Fruit fly (Drosophila melanogaster): ENCODE data around the gene CG32199.

Gene CG32199

DNA sequence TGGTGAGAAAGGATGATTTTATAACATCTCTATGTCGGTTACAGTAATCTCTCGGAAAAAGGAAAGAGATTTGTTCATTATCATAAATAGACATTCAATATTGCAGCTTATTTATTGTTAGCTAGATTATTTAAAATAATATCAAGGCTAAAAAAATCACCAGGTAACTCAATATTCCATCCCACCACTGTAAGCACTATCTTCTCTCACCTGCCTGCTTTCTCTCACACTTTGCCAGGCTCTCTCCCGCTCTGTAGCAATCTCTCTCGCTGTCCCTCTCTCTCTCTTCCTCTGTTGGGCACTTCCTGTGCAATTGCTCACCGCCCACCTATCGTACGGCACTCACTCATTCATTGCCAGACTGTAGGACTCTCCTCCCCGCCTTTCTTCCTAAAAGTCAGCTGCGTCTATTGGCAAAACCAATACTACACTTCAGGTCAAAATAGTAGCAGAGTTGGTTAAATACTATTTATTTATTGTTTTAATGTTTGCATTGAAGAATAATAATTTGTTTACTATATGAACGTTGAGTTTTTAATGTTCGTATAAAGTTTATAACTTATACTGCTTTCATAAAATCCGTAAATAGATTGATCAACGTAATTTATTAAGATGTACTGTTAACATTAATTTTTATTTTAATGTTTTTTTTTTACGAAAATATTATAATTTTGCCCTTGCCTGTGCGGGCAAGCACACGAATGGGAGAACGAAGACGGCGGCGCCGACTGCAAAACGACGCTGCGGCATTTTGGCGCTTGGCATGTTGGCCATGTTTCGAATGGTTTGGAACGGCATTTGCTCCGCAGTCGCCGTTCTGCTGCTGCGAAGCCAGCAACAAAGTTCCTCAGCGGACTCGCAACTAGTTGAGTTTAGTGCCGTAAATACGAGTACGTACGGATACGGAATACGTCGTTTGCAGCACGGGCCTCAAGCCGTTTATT lies 29.2 kb downstream of the CG32199 start (continued):
- TF ChIP-seq CG4707 (GFP tag; optimal IDR thresholded peaks at IDR 0.05) (peak; percentile 31), psq (GFP tag; optimal IDR thresholded peaks at IDR 0.05) (peak; percentile 73), CoRest (tag; optimal IDR thresholded peaks at IDR 0.05) (peak; percentile 93), CG16813 (GFP tag; IDR thresholded peaks at IDR 0.05; ENCODE audit: partially characterized antibody) (no peak), cwo (GFP tag; optimal IDR thresholded peaks at IDR 0.05) (peak; percentile 90), CG17612 (GFP tag; IDR thresholded peaks at IDR 0.05) (peak; percentile 95), H2.0 (GFP tag; IDR thresholded peaks at IDR 0.05) (peak; percentile 98), CG4820 (GFP tag; optimal IDR thresholded peaks at IDR 0.05) (peak; percentile 90), Fer3 (tag; optimal IDR thresholded peaks at IDR 0.05) (peak; percentile 96), Elba2 (GFP tag; optimal IDR thresholded peaks at IDR 0.05) (no peak), BEAF-32 (GFP tag; optimal IDR thresholded peaks at IDR 0.05) (no peak), CG17359 (tag; optimal IDR thresholded peaks at IDR 0.05) (peak; percentile 93), PHDP (tag; optimal IDR thresholded peaks at IDR 0.05) (peak; percentile 94), br (optimal IDR thresholded peaks at IDR 0.05) (no peak), inv (GFP tag; IDR thresholded peaks at IDR 0.05; ENCODE audit: partially characterized antibody) (no peak), peb (GFP tag; IDR thresholded peaks at IDR 0.05) (peak; percentile 92), dimm (GFP tag; IDR thresholded peaks at IDR 0.05) (peak; percentile 95), ewg (GFP tag; optimal IDR thresholded peaks at IDR 0.05) (peak; percentile 86), pb (GFP tag; optimal IDR thresholded peaks at IDR 0.05) (peak; percentile 80), ems (GFP tag; optimal IDR thresholded peaks at IDR 0.05) (peak; percentile 88), CG14667 (GFP tag; IDR thresholded peaks at IDR 0.05) (peak; percentile 97), CG13894 (tag; optimal IDR thresholded peaks at IDR 0.05) (peak; percentile 93), Ada2b (GFP tag; IDR thresholded peaks at IDR 0.05) (peak; percentile 99), danr (GFP tag; IDR thresholded peaks at IDR 0.05) (peak; percentile 92), gcm (GFP tag; optimal IDR thresholded peaks at IDR 0.05) (peak; percentile 88), CG1233 (GFP tag; optimal IDR thresholded peaks at IDR 0.05) (peak; percentile 77), klu (GFP tag; IDR thresholded peaks at IDR 0.05) (peak; percentile 95), maf-S (GFP tag; optimal IDR thresholded peaks at IDR 0.05) (peak; percentile 84), grau (tag; optimal IDR thresholded peaks at IDR 0.05) (peak; percentile 96), CG3065 (GFP tag; optimal IDR thresholded peaks at IDR 0.05) (peak; percentile 47), MESR4 (GFP tag; optimal IDR thresholded peaks at IDR 0.05) (peak; percentile 27), CG12299 (tag; optimal IDR thresholded peaks at IDR 0.05) (peak; percentile 90), CG2202 (tag; optimal IDR thresholded peaks at IDR 0.05) (peak; percentile 73), kni (GFP tag; optimal IDR thresholded peaks at IDR 0.05) (peak; percentile 29), Jarid2 (GFP tag; optimal IDR thresholded peaks at IDR 0.05) (peak; percentile 81), al (GFP tag; IDR thresholded peaks at IDR 0.05) (peak; percentile 98), Stat92E (GFP tag; optimal IDR thresholded peaks at IDR 0.05) (no peak), sd (tag; optimal IDR thresholded peaks at IDR 0.05) (peak; percentile 62), Vsx1 (GFP tag; optimal IDR thresholded peaks at IDR 0.05) (peak; percentile 42), Drgx (GFP tag; IDR thresholded peaks at IDR 0.05) (peak; percentile 98), fd3F (GFP tag; optimal IDR thresholded peaks at IDR 0.05) (peak; percentile 93), chif (GFP tag; optimal IDR thresholded peaks at IDR 0.05) (peak; percentile 91 to 94), ttk (GFP tag; IDR thresholded peaks at IDR 0.05) (peak; percentile 98), CkIIα-i1 (GFP tag; IDR thresholded peaks at IDR 0.05) (peak; percentile 90), CG7786 (GFP tag; optimal IDR thresholded peaks at IDR 0.05) (peak; percentile 97), CG6175 (GFP tag; IDR thresholded peaks at IDR 0.05) (peak; percentile 97), Sox102F (GFP tag; optimal IDR thresholded peaks at IDR 0.05) (peak; percentile 93), CG13296 (GFP tag; optimal IDR thresholded peaks at IDR 0.05) (peak; percentile 94)

Data from whole organism, embryonic.